Worm (Caenorhabditis elegans) whole organism, L1 larva: Measurements from ENCODE around the gene AC8.3.
"Not testable (repeated sequence)": the region's sequence is repeated elsewhere in the genome, so short reads cannot be mapped to it uniquely, and the experiment has no call there.

Experiments
- C34B4.2 ChIP-seq: sonication (generic microtip); optimal IDR thresholded peaks from 2 replicates; lab custom pipeline; 2017; ENCODE audit warnings: mild to moderate bottlenecking, missing genetic modification characterization, missing compliant biosample characterization
- F16B12.6 ChIP-seq: fragments of 150-350 bp; optimal IDR thresholded peaks from 2 replicates; lab custom pipeline; 2014; ENCODE audit warnings: missing biosample characterization, missing genetic modification characterization
- Y116A8C.19 ChIP-seq: sonication (generic microtip); optimal IDR thresholded peaks from 2 replicates; lab custom pipeline; 2016; ENCODE audit warnings: missing compliant biosample characterization, missing genetic modification characterization, borderline replicate concordance
- ceh-82 ChIP-seq, 3 experiments: fragments of 150-350 bp in 1 of 3; sonication (generic microtip) in 2 of 3; optimal IDR thresholded peaks; 2 replicates each; lab custom pipeline; 2014 to 2017; ENCODE audit warnings: missing biosample characterization in 3 of 3, missing genetic modification characterization in 3 of 3
- ceh-90 ChIP-seq: sonication (generic microtip); optimal IDR thresholded peaks from 2 replicates; lab custom pipeline; 2016; ENCODE audit warnings: missing genetic modification characterization, missing compliant biosample characterization
- ces-1 ChIP-seq: fragments of 150-350 bp; optimal IDR thresholded peaks from 2 replicates; lab custom pipeline; 2014; ENCODE audit warnings: missing biosample characterization, missing genetic modification reagents, missing genetic modification characterization
- dpl-1 ChIP-seq, 3 experiments: fragments of 150-350 bp in 2 of 3; sonication (generic microtip) in 1 of 3; optimal IDR thresholded peaks; 2 replicates each; lab custom pipeline; 2014 to 2017; ENCODE audit warnings: missing biosample characterization in 3 of 3, missing genetic modification characterization in 3 of 3, missing genetic modification reagents in 3 of 3
- efl-1 ChIP-seq, 4 experiments: fragments of 150-350 bp; optimal IDR thresholded peaks in 3 of 4; peaks in 1 of 4; 1 replicate in 1 of 4; 2 replicates in 3 of 4; lab custom pipeline; 2014; ENCODE audit warnings: missing biosample characterization in 2 of 4, missing genetic modification characterization in 2 of 4, missing genetic modification reagents in 2 of 4
- efl-3 ChIP-seq: fragments of 200-800 bp; sonication (Bioruptor generic); optimal IDR thresholded peaks from 2 replicates; lab custom pipeline; 2018; ENCODE audit warnings: mild to moderate bottlenecking, missing genetic modification characterization, missing compliant biosample characterization
- ets-5 ChIP-seq: fragments of 200-800 bp; sonication (Bioruptor generic); IDR thresholded peaks from 2 replicates; pipeline ENCODE4 v1.3.6; 2022; ENCODE audit warnings: missing genetic modification characterization, missing compliant biosample characterization
- fkh-10 ChIP-seq: sonication (generic microtip); optimal IDR thresholded peaks from 2 replicates; lab custom pipeline; 2017; ENCODE audit warnings: missing biosample characterization, missing genetic modification reagents, missing genetic modification characterization
- fkh-4 ChIP-seq: sonication (generic microtip); optimal IDR thresholded peaks from 2 replicates; lab custom pipeline; 2016; ENCODE audit warnings: missing compliant biosample characterization, missing genetic modification characterization, borderline replicate concordance
- fkh-8 ChIP-seq: sonication (generic microtip); optimal IDR thresholded peaks from 2 replicates; lab custom pipeline; 2016; ENCODE audit warnings: mild to moderate bottlenecking, missing genetic modification characterization, missing compliant biosample characterization
- grh-1 ChIP-seq: fragments of 200-800 bp; sonication (Bioruptor generic); IDR thresholded peaks from 2 replicates; pipeline ENCODE4 v1.3.6; 2022; ENCODE audit warnings: missing genetic modification reagents, missing genetic modification characterization, missing compliant biosample characterization
- isw-1 ChIP-seq: fragments of 200-800 bp; sonication (Bioruptor generic); IDR thresholded peaks from 2 replicates; pipeline ENCODE4 v1.3.6; 2022; ENCODE audit warnings: missing genetic modification characterization, missing compliant biosample characterization
- jun-1 ChIP-seq: fragments of 150-350 bp; optimal IDR thresholded peaks from 2 replicates; lab custom pipeline; 2014; ENCODE audit warnings: missing biosample characterization, missing genetic modification reagents, missing genetic modification characterization
- lin-13 ChIP-seq: fragments of 150-350 bp; optimal IDR thresholded peaks from 2 replicates; lab custom pipeline; 2014; ENCODE audit warnings: missing biosample characterization, missing genetic modification reagents, missing genetic modification characterization
- lin-14 ChIP-seq: fragments of 200-800 bp; sonication (Bioruptor generic); optimal IDR thresholded peaks from 2 replicates; lab custom pipeline; 2018; ENCODE audit warnings: mild to moderate bottlenecking, missing genetic modification characterization, moderate library complexity, missing compliant biosample characterization
- lir-3 ChIP-seq: sonication (generic microtip); optimal IDR thresholded peaks from 2 replicates; lab custom pipeline; 2016; ENCODE audit warnings: mild to moderate bottlenecking, missing genetic modification characterization, moderate library complexity, missing compliant biosample characterization; ENCODE audit not compliant: poor library complexity
- mab-9 ChIP-seq: fragments of 200-800 bp; sonication (Bioruptor generic); IDR thresholded peaks from 2 replicates; pipeline ENCODE4 v1.3.6; 2022; ENCODE audit warnings: missing genetic modification reagents, missing genetic modification characterization, missing compliant biosample characterization
- mdl-1 ChIP-seq, 2 experiments: fragments of 150-350 bp; optimal IDR thresholded peaks; 2 replicates each; lab custom pipeline; 2014 to 2017; ENCODE audit warnings: missing biosample characterization in 2 of 2, missing genetic modification characterization in 2 of 2, inconsistent platforms in 1 of 2
- nhr-47 ChIP-seq: sonication (generic microtip); optimal IDR thresholded peaks from 2 replicates; lab custom pipeline; 2016; ENCODE audit warnings: mild to moderate bottlenecking, missing genetic modification characterization, moderate library complexity, missing compliant biosample characterization
- nhr-77 ChIP-seq: fragments of 150-350 bp; optimal IDR thresholded peaks from 2 replicates; lab custom pipeline; 2014; ENCODE audit warnings: missing biosample characterization, missing genetic modification characterization
- nhr-84 ChIP-seq: sonication (generic microtip); optimal IDR thresholded peaks from 2 replicates; lab custom pipeline; 2017; ENCODE audit warnings: missing biosample characterization, missing genetic modification characterization
- pax-3 ChIP-seq: fragments of 200-800 bp; sonication (Bioruptor generic); optimal IDR thresholded peaks from 2 replicates; lab custom pipeline; 2018; ENCODE audit warnings: mild to moderate bottlenecking, missing genetic modification characterization, moderate library complexity, missing compliant biosample characterization
- snu-23 ChIP-seq: sonication (generic microtip); optimal IDR thresholded peaks from 2 replicates; lab custom pipeline; 2016; ENCODE audit warnings: missing genetic modification characterization, missing compliant biosample characterization
- sptf-1 ChIP-seq: fragments of 150-350 bp; optimal IDR thresholded peaks from 2 replicates; lab custom pipeline; 2014; ENCODE audit warnings: missing biosample characterization, missing genetic modification characterization
- swsn-7 ChIP-seq: sonication (generic microtip); optimal IDR thresholded peaks from 2 replicates; lab custom pipeline; 2016; ENCODE audit warnings: missing genetic modification characterization, missing compliant biosample characterization
- unc-62 ChIP-seq: fragments of 150-350 bp; optimal IDR thresholded peaks from 2 replicates; lab custom pipeline; 2014; ENCODE audit warnings: missing biosample characterization, missing genetic modification reagents, missing genetic modification characterization
- ztf-11 ChIP-seq, 2 experiments: sonication (generic microtip); optimal IDR thresholded peaks; 2 replicates each; lab custom pipeline; 2016 to 2017; ENCODE audit warnings: missing genetic modification characterization in 2 of 2, missing biosample characterization in 1 of 2, missing compliant biosample characterization in 1 of 2
- ztf-4 ChIP-seq: fragments of 150-350 bp; optimal IDR thresholded peaks from 2 replicates; lab custom pipeline; 2014; ENCODE audit warnings: missing biosample characterization, missing genetic modification characterization

Gene AC8.3

ce11 chrX:229374-229773, at the start of gene AC8.3:
Gene AC8.3, minus strand, starts transcription at chrX:229474.
- not testable (repeated sequence) for TF ChIP-seq grh-1 (GFP tag; lab: Robert Waterston, UW); mab-9 (GFP tag; lab: Robert Waterston, UW); dpl-1 (GFP tag; optimal IDR thresholded peaks at IDR 0.05; lab: Kevin White, UChicago)

ce11 chrX:273912-274311, 44.6 kb upstream of the AC8.3 start, which contains the start of gene Y108F1.5:
Gene Y108F1.5, minus strand, starts transcription at chrX:274012.
- not testable (repeated sequence) for TF ChIP-seq fkh-4; dpl-1 (GFP tag; optimal IDR thresholded peaks at IDR 0.05; lab: Kevin White, UChicago); ztf-4 (tag; lab: Kevin White, UChicago)

ce11 chrX:271509-271908, 42.2 kb upstream of the AC8.3 start:
- TF ChIP-seq jun-1 (tag; lab: Kevin White, UChicago) (no peak), mdl-1 (tag; optimal IDR thresholded peaks at IDR 0.05; lab: Kevin White, UChicago) (no peak), isw-1 (GFP tag; lab: Robert Waterston, UW) (no peak), lir-3 (no peak), unc-62 (no peak), nhr-77 (tag; lab: Kevin White, UChicago) (no peak), nhr-84 (tag; lab: Kevin White, UChicago) (no peak), ceh-90 (no peak), fkh-10 (GFP tag; lab: Kevin White, UChicago) (no peak), ztf-4 (tag; lab: Kevin White, UChicago) (no peak), pax-3 (tag; lab: Kevin White, UChicago) (no peak), fkh-8 (no peak), swsn-7 (tag; lab: Kevin White, UChicago) (no peak)

- not testable (repeated sequence) for TF ChIP-seq efl-3; nhr-84 (tag; lab: Kevin White, UChicago); ets-5 (GFP tag; lab: Robert Waterston, UW)
These were observed 9.8 kb upstream of the AC8.3 start, which contains the start of gene AC8.10 for ce11 chrX:239077-239476. Gene AC8.10, minus strand, starts transcription at chrX:239177.

DNA sequence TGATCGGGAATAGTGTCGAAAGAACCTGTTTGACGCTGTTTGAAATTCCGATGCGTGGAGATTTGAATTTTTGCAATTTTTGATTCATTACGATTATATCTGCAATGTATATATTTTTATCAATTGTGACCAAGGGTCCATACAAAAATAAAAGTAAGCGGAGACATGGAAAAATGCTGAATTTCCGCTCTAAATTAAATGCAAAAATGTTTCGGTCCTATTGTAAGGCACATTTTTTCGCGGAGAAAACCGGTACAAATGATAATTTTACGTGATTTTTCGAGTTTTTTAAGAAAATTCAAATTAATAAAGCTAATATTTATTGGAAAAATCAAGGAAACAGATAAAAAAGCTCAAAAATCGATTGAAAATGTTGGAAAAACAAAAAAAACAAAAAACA, 13.8 kb downstream of the AC8.3 start, which contains the start of gene set-28:
Gene set-28 (minus strand): TSS at position 101 of the 400 bp plus-strand sequence.
- TF ChIP-seq lin-14 (GFP tag; lab: Kevin White, UChicago); efl-1 (optimal IDR thresholded peaks at IDR 0.05; lab: Kevin White, UChicago); efl-1 (GFP tag; optimal IDR thresholded peaks at IDR 0.05 in 1 of 2; lab: Kevin White, UChicago); jun-1 (tag; lab: Kevin White, UChicago): not testable (repeated sequence)

DNA sequence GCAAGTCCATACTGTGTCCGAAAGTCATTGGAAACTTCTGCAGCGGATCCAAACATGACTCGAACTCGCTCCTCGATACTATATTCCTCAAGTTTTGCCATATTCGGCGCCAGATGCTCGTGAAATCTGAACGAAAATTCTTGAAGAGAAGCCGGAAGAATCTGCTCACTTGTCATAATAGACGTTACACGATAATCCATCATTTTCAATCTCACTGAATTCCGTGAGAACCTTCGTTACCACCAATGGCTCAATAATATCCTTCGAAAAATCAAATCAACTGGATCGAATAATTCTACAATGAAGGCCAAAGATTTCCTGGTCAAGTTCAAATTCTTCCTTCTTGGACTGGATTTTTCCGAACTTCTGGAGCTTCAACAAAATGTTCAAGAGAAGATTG, 18.1 kb downstream of the AC8.3 start, which contains the start of gene Y73B3B.1:
Gene Y73B3B.1 (minus strand): TSS at position 101 of the 400 bp plus-strand sequence.
- TF ChIP-seq dpl-1 (GFP tag; optimal IDR thresholded peaks at IDR 0.05; lab: Kevin White, UChicago); lin-13; C34B4.2 (tag; lab: Kevin White, UChicago): not testable (repeated sequence)

DNA sequence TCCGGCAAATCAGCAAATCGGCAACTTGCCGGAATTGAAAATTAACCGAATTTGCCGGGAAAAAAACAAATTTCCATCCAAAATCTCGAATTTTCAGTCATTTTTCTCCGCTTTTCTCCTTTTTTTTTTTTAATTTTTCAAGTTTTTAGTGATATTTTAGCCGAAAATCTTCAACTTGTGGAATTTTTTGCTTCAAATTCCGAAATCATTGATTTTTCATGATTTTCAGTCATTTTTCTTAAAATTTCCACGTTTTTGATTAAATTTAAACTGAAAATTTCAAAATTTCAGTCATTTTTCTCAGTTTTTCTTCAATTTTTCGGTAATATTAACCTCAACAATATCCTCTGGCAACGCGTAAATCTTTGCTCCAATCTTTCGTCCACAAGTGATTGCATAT, 19.6 kb downstream of the AC8.3 start, which contains the start of gene Y73B3B.3:
Gene Y73B3B.3 (plus strand): TSS at position 301 of the 400 bp plus-strand sequence.
- not testable (repeated sequence) for TF ChIP-seq fkh-8; fkh-4; F16B12.6 (tag; lab: Kevin White, UChicago)

DNA sequence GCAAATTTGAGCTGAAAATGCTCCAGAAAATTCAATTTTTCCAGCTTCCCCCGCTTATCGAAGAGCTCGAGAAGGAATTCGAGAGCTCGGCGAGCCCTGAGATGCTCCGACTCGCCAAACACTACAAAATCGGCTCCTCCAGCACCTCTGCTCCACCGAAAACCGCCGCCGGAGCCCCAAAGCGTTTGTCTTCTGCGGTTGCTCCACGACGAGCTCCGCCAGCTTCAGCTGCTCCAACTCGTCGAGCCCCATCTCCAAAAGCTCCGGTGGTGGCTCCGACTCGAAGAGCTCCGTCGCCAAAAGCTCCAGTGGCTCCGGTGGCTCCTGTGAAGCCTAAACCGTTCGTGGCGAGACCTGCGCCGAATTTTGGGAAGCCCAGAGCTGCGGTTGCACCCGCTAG, 32.9 kb downstream of the AC8.3 start:
- TF ChIP-seq snu-23 (no peak), ces-1 (GFP tag; lab: Kevin White, UChicago) (no peak), sptf-1 (no peak), fkh-10 (GFP tag; lab: Kevin White, UChicago) (no peak), Y116A8C.19 (tag; lab: Kevin White, UChicago) (no peak), nhr-47 (no peak), ztf-11 (tag; optimal IDR thresholded peaks at IDR 0.05; lab: Kevin White, UChicago) (no peak), lin-14 (GFP tag; lab: Kevin White, UChicago) (no peak), nhr-84 (tag; lab: Kevin White, UChicago) (no peak), ceh-82 (tag; optimal IDR thresholded peaks at IDR 0.05; lab: Kevin White, UChicago) (no peak)
